Worm (Caenorhabditis elegans): ENCODE results near the gene tmem-120.

ce11 chrIII:1528423-1528822, 10.6 kb upstream of the tmem-120 start:
- no peak for TF ChIP-seq ZK546.5 (tag; optimal IDR thresholded peaks at IDR 0.05)
- no peak for TF ChIP-seq jun-1 (tag; optimal IDR thresholded peaks at IDR 0.05)
- TF ChIP-seq ztf-4 (tag; optimal IDR thresholded peaks at IDR 0.05) = no peak
- no peak for TF ChIP-seq nhr-28 (tag; optimal IDR thresholded peaks at IDR 0.05)
- no peak for TF ChIP-seq nhr-76 (tag; optimal IDR thresholded peaks at IDR 0.05)
- TF ChIP-seq lin-15B (tag; optimal IDR thresholded peaks at IDR 0.05) = no peak
- no peak for TF ChIP-seq ceh-82 (tag; optimal IDR thresholded peaks at IDR 0.05)
- TF ChIP-seq nhr-43 (tag; optimal IDR thresholded peaks at IDR 0.05; ENCODE audit: poor library complexity, severe bottlenecking) = no peak
- no peak for TF ChIP-seq nhr-23 (tag; optimal IDR thresholded peaks at IDR 0.05)
- TF ChIP-seq nhr-11 (tag; optimal IDR thresholded peaks at IDR 0.05) = no peak
- TF ChIP-seq zag-1 (tag; optimal IDR thresholded peaks at IDR 0.05) = no peak
- TF ChIP-seq ama-1 (optimal IDR thresholded peaks at IDR 0.05) = no peak

Measured in whole organism, L3 larva.